Fruit fly (Drosophila melanogaster): ENCODE measurements around the gene ihog.

Gene ihog

dm6 chr2L:6922091-6922753, 26.4 kb downstream of the ihog start (continued):
- TF ChIP-seq CG6854 (GFP tag; optimal IDR thresholded peaks at IDR 0.05) (peak; percentile 62), fkh (GFP tag; optimal IDR thresholded peaks at IDR 0.05) (no peak), Met (GFP tag; optimal IDR thresholded peaks at IDR 0.05) (peak; percentile 72), lz (GFP tag; optimal IDR thresholded peaks at IDR 0.05) (peak; percentile 78), CG15336 (GFP tag; IDR thresholded peaks at IDR 0.05) (peak; percentile 92), Ets21C (GFP tag; optimal IDR thresholded peaks at IDR 0.05) (peak; percentile 69), CG6276 (GFP tag; optimal IDR thresholded peaks at IDR 0.05) (no peak), net (GFP tag; optimal IDR thresholded peaks at IDR 0.05) (no peak), CG8319 (GFP tag; optimal IDR thresholded peaks at IDR 0.05) (peak; percentile 49)

dm6 chr2L:6921360-6922090, 27.1 kb downstream of the ihog start:
- TF ChIP-seq Eip78C (GFP tag) (peak; percentile 69), dsx (GFP tag; optimal IDR thresholded peaks at IDR 0.05; ENCODE audit: poor library complexity, severe bottlenecking) (no peak), pdm3 (GFP tag; optimal IDR thresholded peaks at IDR 0.05) (no peak), CG9139 (GFP tag; optimal IDR thresholded peaks at IDR 0.05) (peak; percentile 4), fkh (GFP tag; optimal IDR thresholded peaks at IDR 0.05) (peak; percentile 28), Gug (GFP tag; IDR thresholded peaks at IDR 0.05) (no peak), ss (GFP tag; optimal IDR thresholded peaks at IDR 0.05) (peak in 1 of 2 experiments; percentile 45), CG6276 (GFP tag; optimal IDR thresholded peaks at IDR 0.05) (peak; percentile 21), CG6808 (GFP tag; optimal IDR thresholded peaks at IDR 0.05) (peak; percentile 10), CG1621 (tag; optimal IDR thresholded peaks at IDR 0.05) (no peak), fd59A (GFP tag; optimal IDR thresholded peaks at IDR 0.05) (no peak), Sox14 (GFP tag; optimal IDR thresholded peaks at IDR 0.05) (peak; percentile 34), lz (GFP tag; optimal IDR thresholded peaks at IDR 0.05) (peak; percentile 22), Hr39 (GFP tag; optimal IDR thresholded peaks at IDR 0.05) (no peak), Met (GFP tag; optimal IDR thresholded peaks at IDR 0.05) (peak; percentile 41), Eip75B (GFP tag; optimal IDR thresholded peaks at IDR 0.05) (peak; percentile 26), CG7368 (GFP tag; optimal IDR thresholded peaks at IDR 0.05) (no peak), salr (GFP tag; optimal IDR thresholded peaks at IDR 0.05) (peak in 1 of 2 experiments; percentile 13), CG10669 (GFP tag; optimal IDR thresholded peaks at IDR 0.05) (no peak), CG3032 (tag; optimal IDR thresholded peaks at IDR 0.05) (no peak), CG16779 (tag; optimal IDR thresholded peaks at IDR 0.05) (no peak), svp (GFP tag) (peak; percentile 47), CG6163 (GFP tag; IDR thresholded peaks at IDR 0.05) (peak; percentile 22; the same call in 1 of the 3 replicates), topi (GFP tag; optimal IDR thresholded peaks at IDR 0.05) (peak; percentile 5), vri (GFP tag; optimal IDR thresholded peaks at IDR 0.05) (no peak), esn (GFP tag; optimal IDR thresholded peaks at IDR 0.05) (peak; percentile 26), CG11762 (GFP tag; optimal IDR thresholded peaks at IDR 0.05; ENCODE audit: insufficient read depth) (no peak)

DNA sequence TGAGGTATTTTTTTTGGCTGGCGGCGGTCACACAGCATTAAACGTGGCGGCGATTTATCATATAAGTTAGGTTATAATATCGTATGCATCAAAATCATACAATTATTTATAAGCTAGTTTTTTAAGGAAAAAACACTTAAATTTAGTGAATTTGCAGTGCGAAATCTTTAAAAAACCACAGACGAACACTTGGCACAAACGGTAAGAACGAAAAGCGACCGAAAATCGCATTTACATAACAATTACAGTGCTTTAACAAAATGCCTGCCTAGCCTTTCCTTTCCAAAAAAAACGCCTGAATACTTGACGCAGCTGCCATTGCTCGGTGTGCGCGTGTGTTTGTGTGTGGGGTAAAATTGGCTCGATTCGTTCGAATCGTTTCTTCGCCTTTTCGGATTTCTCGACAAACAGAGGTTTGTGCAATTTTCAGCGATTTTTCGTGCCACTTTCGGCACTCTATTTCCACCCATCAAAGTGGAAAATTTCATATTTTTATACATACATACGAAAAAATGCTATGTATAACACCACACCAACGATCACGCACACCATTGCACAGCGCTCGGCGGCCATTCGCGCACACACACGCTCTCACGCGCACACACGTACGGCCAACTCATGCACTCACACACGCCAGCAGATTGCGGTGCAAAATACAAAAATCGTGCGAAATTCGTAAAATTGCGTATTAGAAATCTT, 27.8 kb downstream of the ihog start, which contains the start of gene Hrb27C:
Gene Hrb27C (plus strand): TSS at position 44 of the 699 bp plus-strand sequence.
- peak; percentile 5 for TF ChIP-seq CG6854 (GFP tag; optimal IDR thresholded peaks at IDR 0.05)
- no peak for TF ChIP-seq CG8319 (GFP tag; optimal IDR thresholded peaks at IDR 0.05)
- no peak for TF ChIP-seq CG11762 (GFP tag; optimal IDR thresholded peaks at IDR 0.05; ENCODE audit: insufficient read depth)
- TF ChIP-seq CG16779 (tag; optimal IDR thresholded peaks at IDR 0.05): peak; percentile 22
- no peak for TF ChIP-seq CG8632 (GFP tag; optimal IDR thresholded peaks at IDR 0.05)
- TF ChIP-seq Hr39 (GFP tag; optimal IDR thresholded peaks at IDR 0.05): no peak
- no peak for TF ChIP-seq CG9139 (GFP tag; optimal IDR thresholded peaks at IDR 0.05)
- TF ChIP-seq CG34406 (GFP tag; optimal IDR thresholded peaks at IDR 0.05): peak; percentile 14
- TF ChIP-seq CG7368 (GFP tag; optimal IDR thresholded peaks at IDR 0.05): no peak
- TF ChIP-seq CG8119 (GFP tag; IDR thresholded peaks at IDR 0.05): no peak
- TF ChIP-seq topi (GFP tag; optimal IDR thresholded peaks at IDR 0.05): no peak
- no peak for TF ChIP-seq CG6276 (GFP tag; optimal IDR thresholded peaks at IDR 0.05)
- TF ChIP-seq CG32006 (GFP tag; optimal IDR thresholded peaks at IDR 0.05): no peak
- no peak for TF ChIP-seq Sox15 (GFP tag; optimal IDR thresholded peaks at IDR 0.05)
- peak; percentile 31 for TF ChIP-seq Eip78C (GFP tag)
- no peak for TF ChIP-seq Ets21C (GFP tag; optimal IDR thresholded peaks at IDR 0.05)
- no peak for TF ChIP-seq Gug (GFP tag; IDR thresholded peaks at IDR 0.05)
- TF ChIP-seq lz (GFP tag; optimal IDR thresholded peaks at IDR 0.05): no peak

All from whole organism, prepupa.